Worm (Caenorhabditis elegans) whole organism, late embryonic: ENCODE measurements around the gene F07C6.6.

Experiments used
- C38D4.7 ChIP-seq: fragments of 200-800 bp; sonication (Bioruptor generic); optimal IDR thresholded peaks from 2 replicates; lab custom pipeline; 2018; ENCODE audit warnings: mild to moderate bottlenecking, missing genetic modification characterization, moderate library complexity, missing compliant biosample characterization
- F13H6.1 ChIP-seq: sonication (generic microtip); optimal IDR thresholded peaks from 2 replicates; lab custom pipeline; 2016; ENCODE audit warnings: missing genetic modification characterization, missing compliant biosample characterization
- K02D7.2 ChIP-seq: sonication (generic microtip); optimal IDR thresholded peaks from 2 replicates; lab custom pipeline; 2017; ENCODE audit warnings: mild to moderate bottlenecking, missing genetic modification characterization, missing compliant biosample characterization
- K09A11.1 ChIP-seq: sonication (generic microtip); optimal IDR thresholded peaks from 2 replicates; lab custom pipeline; 2017; ENCODE audit warnings: antibody characterized with exemption, mild to moderate bottlenecking, missing genetic modification characterization, missing compliant biosample characterization; ENCODE audit not compliant: insufficient read depth
- Y22D7AL.16 ChIP-seq: sonication (generic microtip); optimal IDR thresholded peaks from 2 replicates; lab custom pipeline; 2016; ENCODE audit warnings: missing genetic modification characterization, missing compliant biosample characterization
- ama-1 ChIP-seq: fragments of 150-350 bp; optimal IDR thresholded peaks from 2 replicates; lab custom pipeline; 2014
- ceh-14 ChIP-seq: sonication (generic microtip); optimal IDR thresholded peaks from 2 replicates; lab custom pipeline; 2016; ENCODE audit warnings: missing genotype, missing genetic modification characterization, missing compliant biosample characterization
- ceh-2 ChIP-seq: sonication (generic microtip); optimal IDR thresholded peaks from 2 replicates; lab custom pipeline; 2016; ENCODE audit warnings: missing genotype, missing genetic modification characterization, missing compliant biosample characterization
- ceh-22 ChIP-seq: sonication (generic microtip); optimal IDR thresholded peaks from 2 replicates; lab custom pipeline; 2017; ENCODE audit warnings: missing biosample characterization, missing genetic modification characterization
- ceh-31 ChIP-seq: sonication (generic microtip); optimal IDR thresholded peaks from 2 replicates; lab custom pipeline; 2016; ENCODE audit warnings: missing genetic modification characterization, missing compliant biosample characterization
- ceh-34 ChIP-seq: sonication (generic microtip); optimal IDR thresholded peaks from 2 replicates; lab custom pipeline; 2016; ENCODE audit warnings: mild to moderate bottlenecking, missing genetic modification characterization, missing compliant biosample characterization
- ceh-48 ChIP-seq: sonication (generic microtip); optimal IDR thresholded peaks from 2 replicates; lab custom pipeline; 2016; ENCODE audit warnings: missing genetic modification characterization, inconsistent platforms, missing compliant biosample characterization
- ceh-9 ChIP-seq: sonication (generic microtip); optimal IDR thresholded peaks from 2 replicates; lab custom pipeline; 2016; ENCODE audit warnings: mild to moderate bottlenecking, missing genetic modification characterization, inconsistent platforms, missing compliant biosample characterization
- dve-1 ChIP-seq: sonication (generic microtip); optimal IDR thresholded peaks from 2 replicates; lab custom pipeline; 2017; ENCODE audit warnings: antibody characterized with exemption, mild to moderate bottlenecking, missing genetic modification characterization, missing compliant biosample characterization
- elt-2 ChIP-seq: sonication (generic microtip); optimal IDR thresholded peaks from 2 replicates; lab custom pipeline; 2016; ENCODE audit warnings: missing genetic modification reagents, missing genetic modification characterization, missing compliant biosample characterization
- elt-4 ChIP-seq: sonication (generic microtip); optimal IDR thresholded peaks from 2 replicates; lab custom pipeline; 2016; ENCODE audit warnings: missing genetic modification characterization, missing compliant biosample characterization
- ets-4 ChIP-seq: sonication (generic microtip); optimal IDR thresholded peaks from 2 replicates; lab custom pipeline; 2016; ENCODE audit warnings: missing genetic modification characterization, missing compliant biosample characterization
- fkh-10 ChIP-seq: fragments of 150-350 bp; optimal IDR thresholded peaks from 2 replicates; lab custom pipeline; 2014; ENCODE audit warnings: missing biosample characterization, missing genetic modification reagents, missing genetic modification characterization
- hlh-15 ChIP-seq: sonication (generic microtip); optimal IDR thresholded peaks from 2 replicates; lab custom pipeline; 2016; ENCODE audit warnings: missing genetic modification characterization, missing compliant biosample characterization
- hlh-30 ChIP-seq: sonication (generic microtip); optimal IDR thresholded peaks from 2 replicates; lab custom pipeline; 2017; ENCODE audit warnings: antibody characterized with exemption, missing genetic modification characterization, missing compliant biosample characterization; ENCODE audit not compliant: insufficient read depth
- hlh-6 ChIP-seq: sonication (generic microtip); optimal IDR thresholded peaks from 2 replicates; lab custom pipeline; 2016; ENCODE audit warnings: missing genotype, missing genetic modification characterization, missing compliant biosample characterization
- hlh-8 ChIP-seq: sonication (generic microtip); optimal IDR thresholded peaks from 2 replicates; lab custom pipeline; 2016; ENCODE audit warnings: missing genotype, missing genetic modification characterization, missing compliant biosample characterization
- madf-2 ChIP-seq: sonication (generic microtip); optimal IDR thresholded peaks from 2 replicates; lab custom pipeline; 2017; ENCODE audit warnings: missing genetic modification characterization, missing compliant biosample characterization
- nfya-1 ChIP-seq: sonication (generic microtip); optimal IDR thresholded peaks from 2 replicates; lab custom pipeline; 2017; ENCODE audit warnings: missing genetic modification characterization, mild to moderate bottlenecking, missing compliant biosample characterization, antibody characterized with exemption, moderate library complexity
- nhr-232 ChIP-seq: sonication (generic microtip); optimal IDR thresholded peaks from 2 replicates; lab custom pipeline; 2016; ENCODE audit warnings: missing genetic modification characterization, missing compliant biosample characterization
- odd-2 ChIP-seq: sonication (generic microtip); optimal IDR thresholded peaks from 2 replicates; lab custom pipeline; 2017; ENCODE audit warnings: antibody characterized with exemption, mild to moderate bottlenecking, missing genetic modification characterization, missing compliant biosample characterization
- pag-3 ChIP-seq: sonication (generic microtip); optimal IDR thresholded peaks from 2 replicates; lab custom pipeline; 2016; ENCODE audit warnings: missing compliant biosample characterization, missing genetic modification characterization, borderline replicate concordance
- pax-1 ChIP-seq: fragments of 150-350 bp; optimal IDR thresholded peaks from 2 replicates; lab custom pipeline; 2014; ENCODE audit warnings: missing biosample characterization, missing genetic modification characterization
- pros-1 ChIP-seq: fragments of 150-350 bp; optimal IDR thresholded peaks from 2 replicates; lab custom pipeline; 2014; ENCODE audit warnings: missing biosample characterization, missing genetic modification reagents, missing genetic modification characterization
- sox-4 ChIP-seq: sonication (generic microtip); optimal IDR thresholded peaks from 2 replicates; lab custom pipeline; 2017; ENCODE audit warnings: mild to moderate bottlenecking, missing genetic modification characterization, inconsistent platforms, missing compliant biosample characterization
- syd-9 ChIP-seq: sonication (generic microtip); optimal IDR thresholded peaks from 2 replicates; lab custom pipeline; 2016; ENCODE audit warnings: mild to moderate bottlenecking, missing genetic modification characterization, moderate library complexity, missing compliant biosample characterization
- tbx-7 ChIP-seq: sonication (generic microtip); optimal IDR thresholded peaks from 2 replicates; lab custom pipeline; 2016; ENCODE audit warnings: missing genotype, missing genetic modification characterization, missing compliant biosample characterization
- ttx-3 ChIP-seq: sonication (generic microtip); optimal IDR thresholded peaks from 2 replicates; lab custom pipeline; 2016; ENCODE audit warnings: missing genetic modification reagents, missing genetic modification characterization, missing compliant biosample characterization
- unc-42 ChIP-seq: sonication (generic microtip); optimal IDR thresholded peaks from 2 replicates; lab custom pipeline; 2016; ENCODE audit warnings: missing genotype, missing genetic modification characterization, missing compliant biosample characterization
- unc-55 ChIP-seq: sonication (generic microtip); optimal IDR thresholded peaks from 2 replicates; lab custom pipeline; 2017; ENCODE audit warnings: missing biosample characterization, missing genetic modification reagents, missing genetic modification characterization
- zip-5 ChIP-seq: sonication (generic microtip); optimal IDR thresholded peaks from 2 replicates; lab custom pipeline; 2016; ENCODE audit warnings: missing genetic modification characterization, missing compliant biosample characterization
- ztf-16 ChIP-seq: sonication (generic microtip); optimal IDR thresholded peaks from 2 replicates; lab custom pipeline; 2017; ENCODE audit warnings: missing genetic modification characterization, missing compliant biosample characterization

F07C6.6 gene

DNA sequence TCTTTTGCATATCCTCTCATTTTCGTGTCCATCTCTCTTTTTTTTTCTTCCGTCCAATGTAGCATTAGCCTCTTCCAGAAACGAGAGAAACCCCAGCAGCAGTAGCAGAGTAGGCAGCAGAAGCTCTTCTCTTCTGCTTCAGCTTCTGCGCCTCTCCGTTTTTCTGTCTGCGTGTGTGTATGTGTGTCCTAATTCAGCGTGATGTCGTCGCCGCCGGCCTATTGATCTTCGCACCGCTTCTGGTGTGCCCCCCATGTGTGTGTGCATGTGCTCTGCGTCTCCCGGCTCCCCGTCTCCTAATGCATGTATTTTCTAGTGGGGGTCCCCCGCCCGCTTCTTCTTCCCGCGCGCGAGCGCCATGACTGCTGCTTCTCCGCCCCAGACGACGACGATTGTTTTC lies 21.2 kb upstream of the F07C6.6 start (continued):
- TF ChIP-seq madf-2 (tag; lab: Kevin White, UChicago) = no peak
- no peak for TF ChIP-seq Y22D7AL.16 (tag; lab: Kevin White, UChicago)
- no peak for TF ChIP-seq ets-4 (tag; lab: Kevin White, UChicago)
- no peak for TF ChIP-seq elt-4 (tag; lab: Kevin White, UChicago)
- no peak for TF ChIP-seq ceh-9 (tag; lab: Kevin White, UChicago)
- no peak for TF ChIP-seq ttx-3 (tag; lab: Kevin White, UChicago)
- TF ChIP-seq hlh-30 (tag; lab: Kevin White, UChicago) = peak; percentile 21
- TF ChIP-seq ama-1 (lab: Kevin White, UChicago) = no peak
- no peak for TF ChIP-seq dve-1 (tag; lab: Kevin White, UChicago)
- no peak for TF ChIP-seq hlh-6 (tag; lab: Kevin White, UChicago)
- TF ChIP-seq ceh-2 (tag; lab: Kevin White, UChicago) = no peak
- TF ChIP-seq K02D7.2 (tag; lab: Kevin White, UChicago) = no peak
- no peak for TF ChIP-seq K09A11.1
- peak; percentile 71 for TF ChIP-seq ceh-14 (tag; lab: Kevin White, UChicago)
- peak; percentile 5 for TF ChIP-seq F13H6.1 (tag; lab: Kevin White, UChicago)
- TF ChIP-seq syd-9 = peak; percentile 50
- TF ChIP-seq odd-2 = no peak
- peak; percentile 29 for TF ChIP-seq pros-1
- no peak for TF ChIP-seq C38D4.7 (GFP tag; lab: Kevin White, UChicago)
- peak; percentile 81 for TF ChIP-seq ceh-48
- no peak for TF ChIP-seq pag-3 (tag; lab: Kevin White, UChicago)
- TF ChIP-seq ceh-34 = peak; percentile 59
- no peak for TF ChIP-seq pax-1 (tag; lab: Kevin White, UChicago)
- peak; percentile 50 for TF ChIP-seq fkh-10
- TF ChIP-seq, all 69 proteins: peak for 22

- TF ChIP-seq ceh-31 (tag; lab: Kevin White, UChicago) = no peak
- no peak for TF ChIP-seq hlh-30 (tag; lab: Kevin White, UChicago)
- no peak for TF ChIP-seq hlh-15 (tag; lab: Kevin White, UChicago)
- no peak for TF ChIP-seq hlh-8 (tag; lab: Kevin White, UChicago)
- TF ChIP-seq unc-42 (tag; lab: Kevin White, UChicago) = peak; percentile 78
- no peak for TF ChIP-seq pax-1 (tag; lab: Kevin White, UChicago)
- no peak for TF ChIP-seq K09A11.1
Measured at ce11 chrIV:12773519-12773918, 19.1 kb upstream of the F07C6.6 start, which contains the start of gene unc-31. Gene unc-31, plus strand, starts transcription at chrIV:12773867.

- TF ChIP-seq sox-4 (tag; lab: Kevin White, UChicago) = no peak
- no peak for TF ChIP-seq odd-2
- no peak for TF ChIP-seq unc-55 (GFP tag; lab: Kevin White, UChicago)
- no peak for TF ChIP-seq nfya-1 (tag; lab: Kevin White, UChicago)
- TF ChIP-seq zip-5 (tag; lab: Kevin White, UChicago) = no peak
- TF ChIP-seq elt-2 = no peak
- TF ChIP-seq ceh-34 = no peak
- no peak for TF ChIP-seq ceh-22
Measured at ce11 chrIV:12780980-12781379, 11.6 kb upstream of the F07C6.6 start.

DNA sequence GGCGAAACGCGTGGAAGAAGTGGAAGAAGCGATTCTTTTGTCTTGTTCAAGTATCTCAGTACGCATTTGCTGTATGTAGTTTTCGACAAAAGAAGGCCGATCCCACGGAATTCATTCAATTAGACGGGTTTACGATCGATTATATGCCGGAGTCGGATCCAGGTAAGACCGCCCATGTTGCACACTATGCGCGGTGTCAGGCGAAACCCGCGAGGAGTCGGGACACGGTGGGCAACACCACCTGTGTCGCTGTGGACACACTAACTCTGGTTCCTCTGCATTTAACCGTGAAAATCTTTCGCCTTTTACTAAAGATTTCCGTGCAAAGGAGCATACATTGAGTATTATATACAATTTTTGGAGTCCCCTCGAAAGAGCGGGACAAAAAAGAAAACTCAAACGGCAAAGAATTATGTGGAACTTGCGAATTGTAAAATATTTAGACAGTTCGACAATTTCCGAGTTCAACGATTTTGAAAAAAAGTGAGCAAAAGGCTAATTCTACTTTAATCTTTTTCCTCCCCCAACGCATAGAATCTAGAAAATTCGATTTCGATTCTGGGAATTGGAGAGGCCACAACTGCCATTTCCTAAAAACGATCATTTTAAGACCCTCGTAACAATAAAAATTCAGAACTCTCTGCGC lies 10.7 kb upstream of the F07C6.6 start:
- TF ChIP-seq ceh-2 (tag; lab: Kevin White, UChicago) = no peak
- no peak for TF ChIP-seq Y22D7AL.16 (tag; lab: Kevin White, UChicago)
- TF ChIP-seq zip-5 (tag; lab: Kevin White, UChicago) = no peak
- no peak for TF ChIP-seq ztf-16
- TF ChIP-seq ttx-3 (tag; lab: Kevin White, UChicago) = no peak
- TF ChIP-seq tbx-7 (tag; lab: Kevin White, UChicago) = no peak
- no peak for TF ChIP-seq ceh-22
- TF ChIP-seq nhr-232 = no peak
- no peak for TF ChIP-seq C38D4.7 (GFP tag; lab: Kevin White, UChicago)
